Worm (Caenorhabditis elegans): Measurements from ENCODE around the gene ttr-9.

DNA sequence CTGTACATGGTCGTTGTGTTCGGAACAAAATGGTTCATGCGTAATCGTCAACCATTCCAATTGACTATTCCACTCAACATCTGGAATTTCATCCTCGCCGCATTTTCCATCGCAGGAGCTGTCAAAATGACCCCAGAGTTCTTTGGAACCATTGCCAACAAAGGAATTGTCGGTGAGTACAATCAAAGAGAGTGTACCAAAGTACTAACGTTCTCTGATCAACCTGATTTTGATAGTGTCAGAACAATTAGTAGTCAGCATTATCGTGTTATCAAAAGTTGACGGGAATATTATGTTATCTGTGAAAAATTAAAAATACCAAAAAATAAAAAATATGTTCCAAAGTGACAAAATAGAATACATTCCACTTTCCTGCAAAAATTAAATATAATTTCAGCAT lies 20.9 kb upstream of the ttr-9 start:
- TF ChIP-seq nhr-11 (tag; optimal IDR thresholded peaks at IDR 0.05) (no peak), jun-1 (tag; optimal IDR thresholded peaks at IDR 0.05) (no peak), sea-2 (GFP tag; optimal IDR thresholded peaks at IDR 0.05) (no peak), ceh-28 (tag; optimal IDR thresholded peaks at IDR 0.05) (no peak), nhr-237 (tag; optimal IDR thresholded peaks at IDR 0.05) (no peak), nhr-23 (tag; optimal IDR thresholded peaks at IDR 0.05) (no peak), unc-39 (tag; optimal IDR thresholded peaks at IDR 0.05) (no peak), nhr-12 (tag; optimal IDR thresholded peaks at IDR 0.05) (no peak), ceh-9 (tag; optimal IDR thresholded peaks at IDR 0.05) (no peak), ama-1 (optimal IDR thresholded peaks at IDR 0.05) (no peak), unc-62 (GFP tag; optimal IDR thresholded peaks at IDR 0.05) (no peak)
